Worm (Caenorhabditis elegans) whole organism, L3 larva: ENCODE data around the gene nas-21.

Experiments used
- ceh-82 ChIP-seq: fragments of 150-350 bp; optimal IDR thresholded peaks from 2 replicates; lab custom pipeline; 2014; ENCODE audit warnings: missing biosample characterization, missing genetic modification characterization
- eor-1 ChIP-seq, 2 experiments: fragments of 150-350 bp; optimal IDR thresholded peaks; 2 replicates each; lab custom pipeline; 2014 to 2018; ENCODE audit warnings: missing biosample characterization in 2 of 2, missing genetic modification characterization in 2 of 2
- hmg-11 ChIP-seq: sonication (generic microtip); optimal IDR thresholded peaks from 2 replicates; lab custom pipeline; 2016; ENCODE audit warnings: missing genetic modification characterization, missing compliant biosample characterization
- nhr-12 ChIP-seq: fragments of 150-350 bp; optimal IDR thresholded peaks from 2 replicates; lab custom pipeline; 2014; ENCODE audit warnings: missing biosample characterization, missing genetic modification characterization
- nhr-23 ChIP-seq: fragments of 150-350 bp; optimal IDR thresholded peaks from 2 replicates; lab custom pipeline; 2014; ENCODE audit warnings: missing biosample characterization, missing genetic modification reagents, missing genetic modification characterization
- nhr-77 ChIP-seq: fragments of 150-350 bp; optimal IDR thresholded peaks from 2 replicates; lab custom pipeline; 2014; ENCODE audit warnings: missing biosample characterization, missing genetic modification characterization

The nas-21 gene

ce11 chrV:11521448-11521847 lies 49.1 kb downstream of the nas-21 start, which contains the start of gene pafo-1 (continued):
- TF ChIP-seq eor-1 (tag; optimal IDR thresholded peaks at IDR 0.05; lab: Kevin White, UChicago): no peak
- TF ChIP-seq nhr-23 (tag; lab: Kevin White, UChicago): peak; percentile 80
- TF ChIP-seq hmg-11 (tag; lab: Kevin White, UChicago): no peak
- no peak for TF ChIP-seq nhr-12 (tag; lab: Kevin White, UChicago)
- TF ChIP-seq nhr-77 (tag; lab: Kevin White, UChicago): no peak
- TF ChIP-seq ceh-82 (tag; lab: Kevin White, UChicago): peak; percentile 67
